Fruit fly (Drosophila melanogaster) whole organism, adult: Measurements from ENCODE around the gene CG15641.

Experiments used
- CG11617 ChIP-seq: fragments of 200-800 bp; sonication (Bioruptor generic); optimal IDR thresholded peaks from 2 replicates; lab custom pipeline; 2017; ENCODE audit warnings: mild to moderate bottlenecking, missing biosample characterization, missing genetic modification reagents, missing genetic modification characterization
- CG12768 ChIP-seq: fragments of 200-800 bp; sonication (Bioruptor generic); optimal IDR thresholded peaks from 2 replicates; lab custom pipeline; 2017; ENCODE audit warnings: missing biosample characterization, missing genetic modification characterization, mild to moderate bottlenecking, moderate library complexity, missing genetic modification reagents
- CG14711 ChIP-seq: fragments of 200-800 bp; sonication (Bioruptor generic); optimal IDR thresholded peaks from 2 replicates; lab custom pipeline; 2018; ENCODE audit warnings: missing biosample characterization, mild to moderate bottlenecking, missing genetic modification characterization, moderate library complexity
- CG1620 ChIP-seq: fragments of 200-800 bp; sonication (Bioruptor generic); optimal IDR thresholded peaks from 2 replicates; lab custom pipeline; 2016; ENCODE audit warnings: missing biosample characterization, missing genetic modification characterization
- CG33017 ChIP-seq: fragments of 200-800 bp; sonication (Bioruptor generic); optimal IDR thresholded peaks from 2 replicates; lab custom pipeline; 2018; ENCODE audit warnings: missing biosample characterization, mild to moderate bottlenecking, missing genetic modification characterization, moderate library complexity
- CG5204 ChIP-seq: fragments of 200-800 bp; sonication (Bioruptor generic); optimal IDR thresholded peaks from 2 replicates; lab custom pipeline; 2016; ENCODE audit warnings: missing biosample characterization, missing genetic modification characterization
- CG7045 ChIP-seq: fragments of 200-800 bp; sonication (Bioruptor generic); optimal IDR thresholded peaks from 2 replicates; lab custom pipeline; 2017; ENCODE audit warnings: missing biosample characterization, mild to moderate bottlenecking, missing genetic modification characterization
- CG7101 ChIP-seq: fragments of 200-800 bp; sonication (Bioruptor generic); optimal IDR thresholded peaks from 2 replicates; lab custom pipeline; 2018; ENCODE audit warnings: missing biosample characterization, mild to moderate bottlenecking, missing genetic modification characterization, moderate library complexity
- Clk ChIP-seq: fragments of 200-800 bp; sonication (Bioruptor generic); optimal IDR thresholded peaks from 2 replicates; lab custom pipeline; 2017; ENCODE audit warnings: missing biosample characterization, missing genetic modification characterization
- Crg-1 ChIP-seq: fragments of 200-800 bp; sonication (Bioruptor generic); optimal IDR thresholded peaks from 2 replicates; lab custom pipeline; 2016; ENCODE audit warnings: missing biosample characterization, missing genetic modification characterization
- Hr96 ChIP-seq: fragments of 200-800 bp; sonication (Bioruptor generic); optimal IDR thresholded peaks from 2 replicates; lab custom pipeline; 2016; ENCODE audit warnings: missing biosample characterization, missing genetic modification characterization
- Mnt ChIP-seq: fragments of 200-800 bp; sonication (Bioruptor generic); optimal IDR thresholded peaks from 2 replicates; lab custom pipeline; 2016; ENCODE audit warnings: missing biosample characterization, mild to moderate bottlenecking, missing genetic modification characterization
- bab1 ChIP-seq: fragments of 200-800 bp; sonication (Bioruptor generic); optimal IDR thresholded peaks from 3 replicates; lab custom pipeline; 2019; ENCODE audit warnings: missing biosample characterization, mild to moderate bottlenecking, missing genetic modification characterization, moderate library complexity
- cic ChIP-seq: fragments of 200-800 bp; sonication (Bioruptor generic); optimal IDR thresholded peaks from 2 replicates; lab custom pipeline; 2017; ENCODE audit warnings: missing biosample characterization, mild to moderate bottlenecking, missing genetic modification characterization, moderate library complexity
- cnc ChIP-seq, 2 experiments: fragments of >200 bp; optimal IDR thresholded peaks; 2 replicates each; lab custom pipeline; 2017
- kay ChIP-seq: fragments of 200-800 bp; sonication (Bioruptor generic); peaks from one replicate; lab custom pipeline; 2016; ENCODE audit warnings: missing biosample characterization, missing genetic modification characterization, borderline replicate concordance
- ovo ChIP-seq: fragments of 200-800 bp; sonication (Bioruptor generic); optimal IDR thresholded peaks from 2 replicates; lab custom pipeline; 2016; ENCODE audit warnings: missing biosample characterization, missing genetic modification characterization
- pad ChIP-seq: fragments of 200-800 bp; sonication (Bioruptor generic); optimal IDR thresholded peaks from 3 replicates; lab custom pipeline; 2017; ENCODE audit warnings: missing biosample characterization, missing genetic modification characterization, mild to moderate bottlenecking, moderate library complexity, missing genetic modification reagents
- tj ChIP-seq: fragments of 200-800 bp; sonication (Bioruptor generic); optimal IDR thresholded peaks from 3 replicates; lab custom pipeline; 2017; ENCODE audit warnings: missing biosample characterization, mild to moderate bottlenecking, missing genetic modification characterization, moderate library complexity
- toe ChIP-seq: fragments of 200-800 bp; sonication (Bioruptor generic); optimal IDR thresholded peaks from 2 replicates; lab custom pipeline; 2016; ENCODE audit warnings: missing biosample characterization, missing genetic modification characterization

Gene CG15641

DNA sequence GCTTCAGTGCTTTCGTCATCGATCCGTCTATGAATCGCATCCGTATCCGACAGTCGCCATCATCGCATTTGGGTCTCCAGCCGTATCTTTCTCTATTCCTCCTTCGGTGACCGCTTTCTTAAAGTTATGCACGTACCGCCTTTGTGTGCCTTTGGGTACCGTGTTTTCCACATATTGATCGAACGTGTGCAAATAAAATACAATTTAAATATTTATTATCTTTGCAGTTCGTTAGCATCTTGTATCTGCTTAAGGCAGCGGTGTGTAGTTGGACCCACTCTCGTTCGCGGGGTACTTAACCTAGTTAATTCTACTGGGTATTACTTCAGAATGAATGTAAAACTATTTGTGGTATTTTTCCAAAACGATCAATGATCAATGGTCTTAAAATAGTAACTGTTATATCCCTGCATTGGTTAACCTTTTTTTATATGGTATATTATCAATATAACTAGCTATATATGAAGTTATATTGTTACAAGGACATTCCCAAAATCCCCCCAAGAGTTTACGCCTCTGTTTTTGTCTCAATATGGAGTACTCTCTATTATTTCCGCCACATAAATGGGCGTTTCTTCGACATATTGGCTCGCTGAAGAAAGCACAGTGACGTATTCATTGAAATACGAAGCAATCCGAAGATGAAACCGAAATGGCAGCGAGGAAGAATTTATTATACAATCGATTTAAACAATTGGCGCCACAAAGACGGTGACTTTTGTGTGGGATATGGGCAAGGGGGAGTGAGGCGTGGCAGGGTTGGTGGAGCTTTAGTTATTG, 28.1 kb downstream of the CG15641 start:
- no peak for TF ChIP-seq kay (GFP tag; lab: Kevin White, UChicago)
- no peak for TF ChIP-seq tj (GFP tag; lab: Kevin White, UChicago)
- TF ChIP-seq CG5204: no peak
- no peak for TF ChIP-seq CG33017 (tag; lab: Kevin White, UChicago)
- TF ChIP-seq pad (GFP tag; lab: Kevin White, UChicago): no peak
- no peak for TF ChIP-seq Hr96 (GFP tag; lab: Kevin White, UChicago)
- TF ChIP-seq CG1620 (GFP tag; lab: Kevin White, UChicago): no peak
- no peak for TF ChIP-seq cic (GFP tag; lab: Kevin White, UChicago)
- TF ChIP-seq CG11617: no peak
- TF ChIP-seq CG14711: no peak
- TF ChIP-seq CG7101: no peak
- no peak for TF ChIP-seq ovo (GFP tag; lab: Kevin White, UChicago)
- TF ChIP-seq cnc (optimal IDR thresholded peaks at IDR 0.05; lab: Kevin White, UChicago): no peak
- no peak for TF ChIP-seq bab1 (GFP tag; lab: Kevin White, UChicago)
- no peak for TF ChIP-seq Mnt (GFP tag; lab: Kevin White, UChicago)
- no peak for TF ChIP-seq CG7045 (GFP tag; lab: Kevin White, UChicago)
- TF ChIP-seq Crg-1 (GFP tag; lab: Kevin White, UChicago): no peak
- TF ChIP-seq CG12768 (GFP tag; lab: Kevin White, UChicago): no peak
- TF ChIP-seq Clk: no peak
- TF ChIP-seq toe: no peak

DNA sequence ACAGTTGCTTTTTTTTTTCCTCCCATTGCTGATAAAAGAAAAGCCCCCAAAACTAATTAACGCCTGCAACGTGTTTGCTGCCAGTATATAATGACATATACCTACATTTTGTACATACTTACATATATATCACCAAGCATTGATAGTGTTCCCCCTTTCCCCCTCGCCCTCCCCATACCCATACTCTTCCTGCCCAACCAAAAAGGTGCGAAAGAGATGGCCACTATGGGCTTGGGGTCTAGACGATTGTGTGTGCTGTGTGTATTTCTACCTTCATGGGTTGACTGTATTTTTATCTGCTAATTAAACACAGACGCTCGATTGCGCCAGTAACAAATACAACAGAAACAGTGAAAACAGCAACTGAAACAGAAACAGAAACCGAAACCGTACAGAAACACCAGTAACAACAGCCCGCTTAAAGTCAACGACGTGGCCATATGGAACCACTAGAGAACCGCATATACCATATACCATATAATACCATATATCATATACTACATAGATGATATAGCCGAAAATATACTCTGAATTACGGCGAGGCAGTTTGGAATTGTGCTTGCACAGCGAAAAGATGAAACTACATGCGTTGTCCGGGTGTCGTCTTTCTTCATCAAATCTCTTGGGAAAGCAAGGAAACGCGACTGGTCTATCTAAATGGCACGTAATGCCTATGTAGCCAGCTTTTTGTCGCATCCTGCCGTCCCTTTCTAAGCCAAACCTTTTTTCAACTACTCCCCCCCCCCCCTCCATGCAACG, 29.1 kb downstream of the CG15641 start:
- no peak for TF ChIP-seq Hr96 (GFP tag; lab: Kevin White, UChicago)
- no peak for TF ChIP-seq ovo (GFP tag; lab: Kevin White, UChicago)
- peak; percentile 22 for TF ChIP-seq cic (GFP tag; lab: Kevin White, UChicago)
- TF ChIP-seq CG11617: no peak
- TF ChIP-seq CG5204: no peak
- peak; percentile 90 for TF ChIP-seq tj (GFP tag; lab: Kevin White, UChicago)

DNA sequence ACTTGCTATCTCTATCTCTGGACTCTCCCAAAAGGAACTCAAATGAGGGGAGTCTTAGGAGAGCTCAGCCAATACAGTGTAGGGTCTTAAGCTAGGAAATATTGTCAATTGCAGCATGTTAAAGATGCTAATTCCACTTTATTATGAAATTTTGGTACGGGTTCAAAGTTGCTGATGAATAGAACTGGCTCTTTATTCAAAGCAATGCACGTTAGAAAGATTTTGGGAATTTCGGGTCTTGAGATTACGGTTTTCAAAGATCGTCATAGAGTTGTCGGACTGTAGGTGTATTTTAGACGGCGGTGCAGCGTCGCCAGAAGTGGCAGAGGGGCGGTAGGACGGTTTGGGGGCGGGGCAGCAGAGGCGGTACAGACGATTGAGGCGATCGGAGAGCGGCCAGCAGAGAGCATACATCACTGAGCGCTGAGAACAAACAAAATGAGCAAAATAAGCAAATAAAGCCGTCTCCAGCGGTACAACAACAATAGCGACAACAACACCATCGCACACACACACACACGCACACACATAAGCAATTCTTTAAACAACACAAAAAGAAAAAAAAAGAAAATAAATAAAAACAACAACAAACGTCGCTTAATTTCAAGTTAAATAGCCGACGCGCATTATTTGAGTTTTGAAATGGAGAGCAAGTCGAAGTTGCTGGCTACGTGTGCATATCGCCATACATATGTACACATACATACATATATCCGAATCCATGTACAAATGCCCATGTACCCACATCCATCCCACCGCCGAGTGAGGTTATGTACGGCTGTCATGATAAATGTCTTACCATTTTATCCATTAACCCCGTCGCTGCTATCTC, 30.0 kb downstream of the CG15641 start:
- TF ChIP-seq tj (GFP tag; lab: Kevin White, UChicago) (peak; percentile 96), Crg-1 (GFP tag; lab: Kevin White, UChicago) (peak; percentile 0), CG14711 (peak; percentile 27), CG11617 (peak; percentile 17), toe (no peak), Hr96 (GFP tag; lab: Kevin White, UChicago) (peak; percentile 30), CG5204 (peak; percentile 3), Mnt (GFP tag; lab: Kevin White, UChicago) (no peak), CG7101 (peak; percentile 58), CG7045 (GFP tag; lab: Kevin White, UChicago) (no peak), ovo (GFP tag; lab: Kevin White, UChicago) (no peak), kay (GFP tag; lab: Kevin White, UChicago) (no peak), pad (GFP tag; lab: Kevin White, UChicago) (peak; percentile 54)

DNA sequence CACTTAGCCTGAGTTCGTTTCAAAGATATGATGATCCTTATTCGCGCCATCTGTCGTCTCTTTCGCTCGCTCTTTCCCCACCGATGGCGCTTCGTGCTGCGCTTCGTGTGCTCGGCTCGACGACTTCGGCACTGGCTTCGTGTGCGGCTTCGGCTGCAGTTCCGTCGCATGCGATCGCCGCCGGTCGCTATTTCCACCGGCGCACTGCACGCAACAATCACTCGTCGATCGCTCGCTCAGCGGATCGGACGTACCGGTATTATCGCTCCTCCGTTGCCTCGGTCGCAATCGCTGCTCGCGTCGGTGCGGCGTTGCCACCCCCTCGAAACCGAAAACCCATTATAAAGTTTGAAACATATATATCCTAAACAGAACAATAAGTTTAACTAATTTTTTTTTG, 31.1 kb downstream of the CG15641 start:
- TF ChIP-seq Mnt (GFP tag; lab: Kevin White, UChicago) (peak; percentile 73), Clk (no peak), CG14711 (no peak), bab1 (GFP tag; lab: Kevin White, UChicago) (peak; percentile 59), Crg-1 (GFP tag; lab: Kevin White, UChicago) (no peak), tj (GFP tag; lab: Kevin White, UChicago) (peak; percentile 73), CG7101 (peak; percentile 31), kay (GFP tag; lab: Kevin White, UChicago) (no peak), CG12768 (GFP tag; lab: Kevin White, UChicago) (peak; percentile 34), CG1620 (GFP tag; lab: Kevin White, UChicago) (peak; percentile 52), pad (GFP tag; lab: Kevin White, UChicago) (peak; percentile 94), cic (GFP tag; lab: Kevin White, UChicago) (peak; percentile 8), CG5204 (no peak), cnc (optimal IDR thresholded peaks at IDR 0.05; lab: Kevin White, UChicago) (no peak), ovo (GFP tag; lab: Kevin White, UChicago) (no peak), CG11617 (peak; percentile 30), CG33017 (tag; lab: Kevin White, UChicago) (no peak), Hr96 (GFP tag; lab: Kevin White, UChicago) (peak; percentile 27), toe (no peak), CG7045 (GFP tag; lab: Kevin White, UChicago) (no peak)
